Fruit fly (Drosophila melanogaster) S2 (cell line): ENCODE results near the gene Rpp20.

Experiments
- CG8478 ChIP-seq: fragments of >200 bp; optimal IDR thresholded peaks from 2 replicates; lab custom pipeline; 2018
- CTCF ChIP-seq, 2 experiments: fragments of >200 bp; optimal IDR thresholded peaks; 2 replicates each; lab custom pipeline; 2018

dm6 chrX:19773734-19774702 lies 29.8 kb downstream of the Rpp20 start:
- TF ChIP-seq CTCF (optimal IDR thresholded peaks at IDR 0.05; lab: Kevin White, UChicago) (no peak), CG8478 (no peak)
